Worm (Caenorhabditis elegans) whole organism, L4 larva: ENCODE data around the gene ethe-1.

Experiments used
- ctbp-1 ChIP-seq: fragments of 200-800 bp; sonication (Bioruptor generic); IDR thresholded peaks from 2 replicates; pipeline ENCODE4 v1.3.6; 2022; ENCODE audit warnings: missing genetic modification reagents, missing genetic modification characterization, missing compliant biosample characterization
- lsy-2 ChIP-seq, 2 experiments: fragments of 150-350 bp in 1 of 2; sonication (generic microtip) in 1 of 2; optimal IDR thresholded peaks; 2 replicates each; lab custom pipeline; 2014 to 2017; ENCODE audit warnings: missing biosample characterization in 2 of 2, missing genetic modification characterization in 2 of 2

DNA sequence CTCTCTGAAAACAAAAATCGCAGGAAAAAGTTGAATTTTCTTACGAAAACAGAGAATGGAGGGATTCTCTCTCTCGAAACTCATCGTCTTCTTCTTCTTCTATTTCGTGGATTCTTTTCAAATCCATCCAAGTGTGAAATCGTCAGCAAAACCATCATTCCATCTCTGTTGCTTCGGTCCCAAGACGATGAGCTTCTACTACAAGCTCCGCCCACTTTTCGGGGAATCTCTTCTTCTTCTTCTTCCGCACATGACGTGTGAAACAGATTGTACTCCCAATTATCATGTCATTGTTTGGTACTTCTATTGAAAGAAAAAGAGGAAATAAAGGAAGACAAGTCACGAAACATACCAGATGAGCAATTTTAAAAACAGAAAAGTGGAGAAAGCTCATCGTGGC lies 14.6 kb upstream of the ethe-1 start:
- no peak for TF ChIP-seq ctbp-1
- TF ChIP-seq lsy-2 (tag; optimal IDR thresholded peaks at IDR 0.05; lab: Kevin White, UChicago): no peak
